Fruit fly (Drosophila melanogaster) whole organism, prepupa: Measurements from ENCODE around the gene Csl4.

Source experiments
- CG10631 ChIP-seq: fragments of 200-800 bp; sonication (Bioruptor generic); optimal IDR thresholded peaks from 2 replicates; lab custom pipeline; 2016; ENCODE audit warnings: missing biosample characterization, missing genetic modification characterization
- CG11294 ChIP-seq: fragments of 200-800 bp; sonication (Bioruptor generic); IDR thresholded peaks from 2 replicates; pipeline ENCODE4 v1.3.6; 2022; ENCODE audit warnings: missing biosample characterization, missing genetic modification characterization
- CG11902 ChIP-seq: fragments of 200-800 bp; sonication (Bioruptor generic); optimal IDR thresholded peaks from 3 replicates; lab custom pipeline; 2016; ENCODE audit warnings: missing biosample characterization, missing genetic modification characterization
- CG3032 ChIP-seq: fragments of 200-800 bp; optimal IDR thresholded peaks from 2 replicates; lab custom pipeline; 2019; ENCODE audit warnings: missing biosample characterization, mild to moderate bottlenecking, missing genetic modification characterization, moderate library complexity
- CG31627 ChIP-seq: fragments of 200-800 bp; sonication (Bioruptor generic); optimal IDR thresholded peaks from 3 replicates; lab custom pipeline; 2016; ENCODE audit warnings: missing biosample characterization, missing genetic modification characterization
- CG32006 ChIP-seq: fragments of 200-800 bp; sonication (Bioruptor generic); optimal IDR thresholded peaks from 3 replicates; lab custom pipeline; 2017; ENCODE audit warnings: missing biosample characterization, mild to moderate bottlenecking, missing genetic modification characterization
- CG34406 ChIP-seq: fragments of 200-800 bp; sonication (Bioruptor generic); optimal IDR thresholded peaks from 3 replicates; lab custom pipeline; 2016; ENCODE audit warnings: missing biosample characterization, missing genetic modification characterization
- CG3919 ChIP-seq: fragments of 200-800 bp; sonication (Bioruptor generic); optimal IDR thresholded peaks from 3 replicates; lab custom pipeline; 2016; ENCODE audit warnings: missing biosample characterization, missing genetic modification characterization
- CG4318 ChIP-seq: fragments of 200-800 bp; sonication (Bioruptor generic); optimal IDR thresholded peaks from 3 replicates; lab custom pipeline; 2017; ENCODE audit warnings: missing biosample characterization, mild to moderate bottlenecking, missing genetic modification characterization
- CG6163 ChIP-seq: fragments of 200-800 bp; sonication (Bioruptor generic); IDR thresholded peaks from 3 replicates; pipeline ENCODE4 v1.3.6; 2022; ENCODE audit warnings: missing biosample characterization, missing genetic modification characterization
- CG6792 ChIP-seq: fragments of 200-800 bp; sonication (Bioruptor generic); optimal IDR thresholded peaks from 3 replicates; lab custom pipeline; 2016; ENCODE audit warnings: missing biosample characterization, missing genetic modification characterization
- CG6808 ChIP-seq: fragments of 200-800 bp; sonication (Bioruptor generic); optimal IDR thresholded peaks from 3 replicates; lab custom pipeline; 2017; ENCODE audit warnings: missing biosample characterization, missing genetic modification characterization, mild to moderate bottlenecking, moderate library complexity, missing genetic modification reagents
- CG6854 ChIP-seq: fragments of 200-800 bp; sonication (Bioruptor generic); optimal IDR thresholded peaks from 2 replicates; lab custom pipeline; 2017; ENCODE audit warnings: missing biosample characterization, mild to moderate bottlenecking, missing genetic modification characterization
- CG7368 ChIP-seq: fragments of 200-800 bp; sonication (Bioruptor generic); optimal IDR thresholded peaks from 3 replicates; lab custom pipeline; 2016; ENCODE audit warnings: missing biosample characterization, missing genetic modification characterization
- CG8119 ChIP-seq: fragments of 200-800 bp; sonication (Bioruptor generic); IDR thresholded peaks from 3 replicates; pipeline ENCODE4 v1.3.6; 2022; ENCODE audit warnings: missing biosample characterization, missing genetic modification characterization
- CG8632 ChIP-seq: fragments of 200-800 bp; sonication (Bioruptor generic); optimal IDR thresholded peaks from 3 replicates; lab custom pipeline; 2016; ENCODE audit warnings: missing biosample characterization, missing genetic modification characterization
- CG9139 ChIP-seq: fragments of 200-800 bp; sonication (Bioruptor generic); optimal IDR thresholded peaks from 3 replicates; lab custom pipeline; 2017; ENCODE audit warnings: missing biosample characterization, mild to moderate bottlenecking, missing genetic modification characterization
- Eip75B ChIP-seq: fragments of 200-800 bp; sonication (Bioruptor generic); optimal IDR thresholded peaks from 3 replicates; lab custom pipeline; 2016; ENCODE audit warnings: missing biosample characterization, missing genetic modification characterization
- Eip78C ChIP-seq: fragments of 200-800 bp; sonication (Bioruptor generic); peaks from one replicate; lab custom pipeline; 2016; ENCODE audit warnings: missing biosample characterization, missing genetic modification characterization
- Eip93F ChIP-seq: fragments of 200-800 bp; sonication (Bioruptor generic); optimal IDR thresholded peaks from 2 replicates; lab custom pipeline; 2016; ENCODE audit warnings: missing biosample characterization, mild to moderate bottlenecking, missing genetic modification characterization
- Ets21C ChIP-seq: fragments of 200-800 bp; sonication (Bioruptor generic); optimal IDR thresholded peaks from 3 replicates; lab custom pipeline; 2016; ENCODE audit warnings: missing biosample characterization, missing genetic modification characterization
- Hr38 ChIP-seq: sonication (Bioruptor generic); optimal IDR thresholded peaks from 2 replicates; lab custom pipeline; 2016; ENCODE audit warnings: missing biosample characterization, missing genetic modification characterization
- Hr4 ChIP-seq: fragments of 200-800 bp; sonication (Bioruptor generic); optimal IDR thresholded peaks from 3 replicates; lab custom pipeline; 2016; ENCODE audit warnings: missing biosample characterization, missing genetic modification characterization
- Met ChIP-seq: fragments of 200-800 bp; sonication (Bioruptor generic); optimal IDR thresholded peaks from 3 replicates; lab custom pipeline; 2016; ENCODE audit warnings: missing biosample characterization, missing genetic modification characterization
- Smox ChIP-seq: fragments of 200-800 bp; sonication (Bioruptor generic); optimal IDR thresholded peaks from 3 replicates; lab custom pipeline; 2016; ENCODE audit warnings: missing biosample characterization, missing genetic modification characterization
- Sox102F ChIP-seq: fragments of 200-800 bp; sonication (Bioruptor generic); optimal IDR thresholded peaks from 2 replicates; lab custom pipeline; 2016; ENCODE audit warnings: missing biosample characterization, mild to moderate bottlenecking, missing genetic modification characterization
- Sox14 ChIP-seq: fragments of 200-800 bp; sonication (Bioruptor generic); optimal IDR thresholded peaks from 3 replicates; lab custom pipeline; 2016; ENCODE audit warnings: missing biosample characterization, missing genetic modification characterization
- achi ChIP-seq: fragments of 200-800 bp; sonication (Bioruptor generic); optimal IDR thresholded peaks from 3 replicates; lab custom pipeline; 2016; ENCODE audit warnings: missing biosample characterization, missing genetic modification characterization
- eg ChIP-seq: fragments of 200-800 bp; sonication (Bioruptor generic); IDR thresholded peaks from 3 replicates; pipeline ENCODE4 v1.3.6; 2022; ENCODE audit warnings: missing biosample characterization, missing genetic modification characterization
- esn ChIP-seq: fragments of 200-800 bp; sonication (Bioruptor generic); optimal IDR thresholded peaks from 2 replicates; lab custom pipeline; 2016; ENCODE audit warnings: missing biosample characterization, mild to moderate bottlenecking, missing genetic modification characterization, moderate library complexity
- fd59A ChIP-seq: fragments of 200-800 bp; sonication (Bioruptor generic); optimal IDR thresholded peaks from 2 replicates; lab custom pipeline; 2017; ENCODE audit warnings: missing biosample characterization, mild to moderate bottlenecking, missing genetic modification characterization, missing genetic modification reagents
- fd85E ChIP-seq: fragments of 200-800 bp; sonication (Bioruptor generic); optimal IDR thresholded peaks from 3 replicates; lab custom pipeline; 2016; ENCODE audit warnings: missing biosample characterization, missing genetic modification characterization
- net ChIP-seq: fragments of 200-800 bp; sonication (Bioruptor generic); optimal IDR thresholded peaks from 3 replicates; lab custom pipeline; 2016; ENCODE audit warnings: missing biosample characterization, missing genetic modification characterization
- pdm3 ChIP-seq: fragments of 200-800 bp; sonication (Bioruptor generic); optimal IDR thresholded peaks from 3 replicates; lab custom pipeline; 2016; ENCODE audit warnings: missing biosample characterization, missing genetic modification characterization
- salr ChIP-seq, 2 experiments: fragments of 200-800 bp; sonication (Bioruptor generic); optimal IDR thresholded peaks; 3 replicates each; lab custom pipeline; 2016 to 2018; ENCODE audit warnings: missing biosample characterization in 2 of 2, missing genetic modification characterization in 2 of 2, mild to moderate bottlenecking in 1 of 2
- spab ChIP-seq: fragments of 200-800 bp; sonication (Bioruptor generic); optimal IDR thresholded peaks from 2 replicates; lab custom pipeline; 2017; ENCODE audit warnings: missing biosample characterization, mild to moderate bottlenecking, missing genetic modification characterization, missing genetic modification reagents
- ss ChIP-seq, 2 experiments: fragments of 200-800 bp; sonication (Bioruptor generic); optimal IDR thresholded peaks; 2 replicates in 1 of 2; 3 replicates in 1 of 2; lab custom pipeline; 2017 to 2018; ENCODE audit warnings: mild to moderate bottlenecking in 2 of 2, missing biosample characterization in 2 of 2, missing genetic modification characterization in 2 of 2, moderate library complexity in 1 of 2
- svp ChIP-seq: fragments of 200-800 bp; sonication (Bioruptor generic); peaks from one replicate; lab custom pipeline; 2016; ENCODE audit warnings: missing biosample characterization, missing genetic modification characterization
- topi ChIP-seq: fragments of 200-800 bp; sonication (Bioruptor generic); optimal IDR thresholded peaks from 3 replicates; lab custom pipeline; 2016; ENCODE audit warnings: missing biosample characterization, missing genetic modification characterization

Csl4 gene

DNA sequence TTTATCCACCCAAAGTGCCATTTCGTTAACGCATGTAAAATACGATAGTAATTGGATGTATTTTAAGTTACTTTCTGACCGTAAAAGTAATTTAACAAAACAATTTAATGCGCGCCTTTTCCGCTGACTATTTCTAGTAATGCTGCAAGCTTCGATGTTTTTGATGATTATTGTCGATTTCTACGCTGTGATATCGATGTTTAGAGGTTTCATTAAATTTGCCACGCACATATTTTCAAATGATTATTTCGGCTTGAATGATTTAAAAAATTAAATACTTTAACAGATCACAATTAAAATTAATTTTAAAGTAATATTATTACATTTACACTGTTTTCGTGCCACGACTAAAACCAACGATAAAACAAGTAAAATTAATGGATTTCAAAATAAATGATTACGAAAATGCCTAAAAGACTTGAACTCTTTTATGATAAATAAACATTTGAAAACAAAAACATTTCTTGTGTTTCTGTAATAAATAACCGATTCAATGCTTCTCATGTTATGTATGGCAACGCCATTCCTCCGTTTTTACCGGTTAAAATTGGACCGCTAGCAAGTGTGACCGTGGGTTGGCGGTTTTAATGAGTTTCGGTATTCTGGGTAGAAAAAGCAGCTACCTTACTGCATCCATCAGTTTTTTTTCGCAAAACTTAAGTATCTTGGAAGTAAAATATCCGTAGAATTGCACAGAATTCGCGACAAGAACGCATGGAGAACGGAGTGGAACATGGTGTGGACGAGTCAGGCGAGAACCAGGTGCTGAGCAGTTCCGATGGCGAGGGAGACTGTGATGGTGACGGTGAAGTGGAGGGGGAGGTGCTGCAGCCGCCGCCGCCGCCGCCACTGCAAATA lies 7.0 kb upstream of the Csl4 start, which contains the start of the genes RfC38 and CG4751:
Gene RfC38, minus strand, starts transcription at position 495 of the 858 bp plus-strand sequence.
Gene CG4751, plus strand, starts transcription at position 587 of the 858 bp plus-strand sequence.
- TF ChIP-seq salr (GFP tag; optimal IDR thresholded peaks at IDR 0.05; lab: Kevin White, UChicago) (no peak), CG6163 (GFP tag; lab: Robert Waterston, UW) (0 out of 3 replicates have a peak, but pooled peaks have one; percentile 33), CG6808 (no peak), CG10631 (GFP tag; lab: Kevin White, UChicago) (no peak), achi (GFP tag; lab: Kevin White, UChicago) (no peak), Hr38 (GFP tag; lab: Kevin White, UChicago) (no peak), Eip75B (GFP tag; lab: Kevin White, UChicago) (no peak), Smox (no peak), CG31627 (peak; percentile 3), CG4318 (GFP tag; lab: Kevin White, UChicago) (no peak), spab (GFP tag; lab: Kevin White, UChicago) (no peak), CG32006 (GFP tag; lab: Kevin White, UChicago) (no peak), eg (GFP tag; lab: Robert Waterston, UW) (0 out of 3 replicates have a peak, but pooled peaks have one; percentile 43), esn (peak; percentile 1), CG6792 (GFP tag; lab: Kevin White, UChicago) (no peak)

- no peak for TF ChIP-seq CG6854
- TF ChIP-seq fd59A (GFP tag; lab: Kevin White, UChicago): no peak
- no peak for TF ChIP-seq CG6163 (GFP tag; lab: Robert Waterston, UW)
- no peak for TF ChIP-seq salr (GFP tag; optimal IDR thresholded peaks at IDR 0.05; lab: Kevin White, UChicago)
- no peak for TF ChIP-seq Hr4 (GFP tag; lab: Kevin White, UChicago)
- TF ChIP-seq Smox: no peak
- TF ChIP-seq CG8632 (GFP tag; lab: Kevin White, UChicago): no peak
- TF ChIP-seq CG9139 (GFP tag; lab: Kevin White, UChicago): no peak
- no peak for TF ChIP-seq Sox14
- TF ChIP-seq esn: no peak
- no peak for TF ChIP-seq CG11294 (GFP tag; lab: Robert Waterston, UW)
- TF ChIP-seq ss (GFP tag; optimal IDR thresholded peaks at IDR 0.05; lab: Kevin White, UChicago): no peak
- TF ChIP-seq CG6808: no peak
- TF ChIP-seq net (GFP tag; lab: Kevin White, UChicago): no peak
- no peak for TF ChIP-seq Hr38 (GFP tag; lab: Kevin White, UChicago)
- no peak for TF ChIP-seq CG3919 (GFP tag; lab: Kevin White, UChicago)
- no peak for TF ChIP-seq topi (GFP tag; lab: Kevin White, UChicago)
- TF ChIP-seq spab (GFP tag; lab: Kevin White, UChicago): no peak
- TF ChIP-seq Eip93F: no peak
Observed at dm6 chr2L:11121614-11122013, 1.8 kb downstream of the Csl4 start, which contains the start of gene Dnaaf4. Dnaaf4 (minus strand) TSS chr2L:11121714.

dm6 chr2L:11119966-11120517 lies 3.3 kb downstream of the Csl4 start, which contains the start of gene CG6230:
CG6230 (minus strand) TSS chr2L:11120319.
- TF ChIP-seq Ets21C (GFP tag; lab: Kevin White, UChicago) (no peak), achi (GFP tag; lab: Kevin White, UChicago) (peak; percentile 85)

DNA sequence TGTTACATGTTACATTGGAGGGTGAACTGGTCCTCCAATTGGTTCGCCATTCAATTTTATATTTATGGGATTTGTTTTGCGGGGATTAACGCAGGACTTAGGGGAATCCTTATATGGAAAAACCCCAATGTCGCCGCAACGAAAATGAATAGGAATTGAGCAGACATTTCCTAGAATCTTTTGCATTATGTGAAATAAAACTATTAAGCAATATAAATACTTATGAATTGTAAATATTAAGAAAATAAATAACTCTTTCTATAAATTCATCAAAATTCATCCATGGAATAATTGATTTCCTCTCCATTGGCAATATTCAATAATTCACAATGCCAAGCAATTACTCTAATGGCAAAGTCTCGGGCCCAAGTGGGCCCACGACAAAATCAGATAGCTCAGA lies 9.7 kb downstream of the Csl4 start, which contains the start of gene Gr32a:
Gene Gr32a, plus strand, starts transcription at position 301 of the 400 bp plus-strand sequence.
- TF ChIP-seq CG32006 (GFP tag; lab: Kevin White, UChicago) (no peak), CG10631 (GFP tag; lab: Kevin White, UChicago) (no peak), svp (GFP tag; lab: Kevin White, UChicago) (no peak)
- TF ChIP-seq, all 60 proteins: peak for 0

- peak; percentile 96 for TF ChIP-seq Eip78C (GFP tag; lab: Kevin White, UChicago)
- TF ChIP-seq CG6163 (GFP tag; lab: Robert Waterston, UW): peak; percentile 51; the same call in 1 of the 3 replicates
- TF ChIP-seq CG34406: peak; percentile 76
- TF ChIP-seq Sox14: no peak
- TF ChIP-seq Smox: no peak
- TF ChIP-seq Met: no peak
- no peak for TF ChIP-seq CG7368
- TF ChIP-seq CG3032 (tag; lab: Kevin White, UChicago): no peak
- no peak; the same call in 2 of the 3 replicates for TF ChIP-seq eg (GFP tag; lab: Robert Waterston, UW)
- peak in 1 of 2 experiments; percentile 49 for TF ChIP-seq salr (GFP tag; optimal IDR thresholded peaks at IDR 0.05; lab: Kevin White, UChicago)
- peak; percentile 82 for TF ChIP-seq achi (GFP tag; lab: Kevin White, UChicago)
- peak; percentile 82; the same call in 2 of the 3 replicates for TF ChIP-seq CG8119 (GFP tag; lab: Robert Waterston, UW)
- peak; percentile 61 for TF ChIP-seq CG11902 (GFP tag; lab: Kevin White, UChicago)
- no peak for TF ChIP-seq pdm3 (GFP tag; lab: Kevin White, UChicago)
- no peak for TF ChIP-seq Sox102F
- no peak for TF ChIP-seq fd85E (GFP tag; lab: Kevin White, UChicago)
- peak; percentile 54 for TF ChIP-seq Ets21C (GFP tag; lab: Kevin White, UChicago)
- TF ChIP-seq CG8632 (GFP tag; lab: Kevin White, UChicago): peak; percentile 74
Observed at dm6 chr2L:11113011-11113528, 10.3 kb downstream of the Csl4 start, which contains the start of gene Idua. Idua (minus strand) TSS chr2L:11113061.
